Fruit fly (Drosophila melanogaster) whole organism, embryonic: Measurements from ENCODE around the gene iav.
A peak's percentile ranks its signal among the peaks of the same experiment; 100 is the strongest.

ENCODE experiments used
- CG14667 ChIP-seq: fragments of 200-800 bp; sonication (Bioruptor generic); IDR thresholded peaks from 2 replicates; pipeline ENCODE4 v1.3.6; 2022; ENCODE audit warnings: missing biosample characterization, missing genetic modification characterization
- CG7928 ChIP-seq: fragments of 200-800 bp; sonication (Bioruptor generic); optimal IDR thresholded peaks from 2 replicates; lab custom pipeline; 2017; ENCODE audit warnings: missing biosample characterization, mild to moderate bottlenecking, missing genetic modification characterization
- CkIIα-i1 ChIP-seq: fragments of 200-800 bp; sonication (Bioruptor generic); IDR thresholded peaks from 2 replicates; pipeline ENCODE4 v1.3.6; 2022; ENCODE audit warnings: missing biosample characterization, missing genetic modification characterization
- Xrp1 ChIP-seq: fragments of 200-800 bp; sonication (Bioruptor generic); IDR thresholded peaks from 2 replicates; pipeline ENCODE4 v1.3.6; 2022; ENCODE audit warnings: missing biosample characterization, missing genetic modification characterization
- amos ChIP-seq: fragments of 200-800 bp; sonication (Bioruptor generic); IDR thresholded peaks from 2 replicates; pipeline ENCODE4 v1.3.6; 2022; ENCODE audit warnings: missing biosample characterization, missing genetic modification characterization; ENCODE audit not compliant: partially characterized antibody
- chif ChIP-seq, 2 experiments: fragments of 200-800 bp; sonication (Bioruptor generic); optimal IDR thresholded peaks; 3 replicates each; lab custom pipeline; 2016; ENCODE audit warnings: missing biosample characterization in 2 of 2, missing genetic modification characterization in 2 of 2
- h ChIP-seq: fragments of >200 bp; optimal IDR thresholded peaks from 2 replicates; lab custom pipeline; 2017
- hkb ChIP-seq, 2 experiments: fragments of 200-800 bp in 1 of 2; fragments of >200 bp in 1 of 2; sonication (Bioruptor generic) in 1 of 2; IDR thresholded peaks in 1 of 2; optimal IDR thresholded peaks in 1 of 2; 2 replicates each; pipeline versions ENCODE4 v1.3.6 to Lab custom; 2017 to 2022; ENCODE audit warnings: missing biosample characterization in 1 of 2, missing genetic modification characterization in 1 of 2
- seq ChIP-seq: fragments of 200-800 bp; sonication (Bioruptor generic); IDR thresholded peaks from 2 replicates; pipeline ENCODE4 v1.3.6; 2022; ENCODE audit warnings: missing biosample characterization, missing genetic modification characterization
- tin ChIP-seq: fragments of 200-800 bp; sonication (Bioruptor generic); optimal IDR thresholded peaks from 3 replicates; lab custom pipeline; 2016; ENCODE audit warnings: missing biosample characterization, missing genetic modification characterization
- usp ChIP-seq: fragments of >200 bp; optimal IDR thresholded peaks from 2 replicates; lab custom pipeline; 2017; ENCODE audit warnings: missing biosample characterization, missing genetic modification characterization

DNA sequence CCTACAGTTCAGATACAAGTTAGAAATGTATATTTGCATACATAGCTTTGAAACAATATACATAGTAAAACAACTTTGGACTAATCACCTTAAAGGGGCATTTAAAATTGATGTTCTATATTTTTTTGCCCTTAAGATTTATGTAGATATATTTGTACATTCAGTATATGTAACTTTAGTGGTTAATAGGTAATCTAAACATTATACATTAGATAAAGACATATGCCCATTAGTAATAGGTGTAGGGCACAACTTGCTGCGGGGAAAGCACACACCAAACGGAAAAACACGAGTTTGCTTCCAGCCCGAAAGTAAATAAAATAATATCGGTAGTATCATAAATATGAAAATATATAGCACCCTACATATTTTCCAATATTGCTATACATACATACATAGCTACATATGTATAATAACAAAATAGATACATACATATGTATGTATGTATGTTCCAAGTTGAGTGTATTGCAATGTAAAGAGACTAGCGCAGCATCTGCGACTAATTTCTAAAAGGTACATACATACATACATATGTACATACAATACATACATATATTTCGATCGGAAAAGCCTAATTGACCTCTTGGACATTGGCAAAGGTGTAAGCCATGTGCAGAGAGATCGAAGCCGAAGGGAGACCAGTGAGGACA, 49.6 kb downstream of the iav start, which contains the start of gene CG43736:
- no peak for TF ChIP-seq hkb (optimal IDR thresholded peaks at IDR 0.05; lab: Kevin White, UChicago)
- peak; percentile 87 for TF ChIP-seq hkb (GFP tag; IDR thresholded peaks at IDR 0.05; lab: Robert Waterston, UW)
- TF ChIP-seq CkIIα-i1: 0 out of 2 replicates have a peak, but pooled peaks have one; percentile 23
- TF ChIP-seq CG7928 (GFP tag; lab: Kevin White, UChicago): peak; percentile 72
- peak; percentile 90 for TF ChIP-seq tin (GFP tag; lab: Kevin White, UChicago)
- no peak for TF ChIP-seq amos (GFP tag; lab: Robert Waterston, UW)
- no peak for TF ChIP-seq h (lab: Kevin White, UChicago)
- TF ChIP-seq chif (GFP tag; optimal IDR thresholded peaks at IDR 0.05; lab: Kevin White, UChicago): peak; percentile 93 to 94
- TF ChIP-seq usp: no peak
- TF ChIP-seq CG14667 (GFP tag; lab: Robert Waterston, UW): peak; percentile 76
- TF ChIP-seq seq (GFP tag; lab: Robert Waterston, UW): peak; percentile 90
- TF ChIP-seq Xrp1 (GFP tag; lab: Robert Waterston, UW): peak; percentile 91
